Fruit fly (Drosophila melanogaster) Kc167 (cell line): Measurements from ENCODE around the gene CG11249.

Source experiments
- Myc ChIP-seq: fragments of >200 bp; optimal IDR thresholded peaks from 2 replicates; lab custom pipeline; 2017; ENCODE audit warnings: missing external identifiers
- Sin3A ChIP-seq: fragments of >200 bp; optimal IDR thresholded peaks from 2 replicates; lab custom pipeline; 2018; ENCODE audit warnings: missing external identifiers
- h ChIP-seq: fragments of >200 bp; optimal IDR thresholded peaks from 3 replicates; lab custom pipeline; 2018; ENCODE audit warnings: missing external identifiers
- insv ChIP-seq: fragments of >200 bp; optimal IDR thresholded peaks from 3 replicates; lab custom pipeline; 2018; ENCODE audit warnings: missing external identifiers
- psq ChIP-seq: fragments of >200 bp; optimal IDR thresholded peaks from 2 replicates; lab custom pipeline; 2017; ENCODE audit warnings: missing external identifiers
- ttk ChIP-seq: sonication (Bioruptor generic); optimal IDR thresholded peaks from 2 replicates; lab custom pipeline; 2017; ENCODE audit warnings: missing external identifiers

CG11249 gene

dm6 chr3L:21647853-21648252 lies 24.1 kb upstream of the CG11249 start:
- TF ChIP-seq psq (lab: Kevin White, UChicago): no peak
- TF ChIP-seq Myc (lab: Kevin White, UChicago): no peak
- no peak for TF ChIP-seq h (lab: Kevin White, UChicago)

dm6 chr3L:21651412-21651811 lies 20.5 kb upstream of the CG11249 start:
- TF ChIP-seq ttk (lab: Kevin White, UChicago): no peak
- TF ChIP-seq psq (lab: Kevin White, UChicago): no peak
- no peak for TF ChIP-seq h (lab: Kevin White, UChicago)
- TF ChIP-seq insv (lab: Kevin White, UChicago): no peak
- TF ChIP-seq Sin3A: no peak
- TF ChIP-seq Myc (lab: Kevin White, UChicago): no peak

dm6 chr3L:21652124-21652523 lies 19.8 kb upstream of the CG11249 start:
- TF ChIP-seq psq (lab: Kevin White, UChicago) (no peak), h (lab: Kevin White, UChicago) (no peak), Myc (lab: Kevin White, UChicago) (no peak), Sin3A (no peak), insv (lab: Kevin White, UChicago) (no peak), ttk (lab: Kevin White, UChicago) (no peak)

- TF ChIP-seq h (lab: Kevin White, UChicago) (no peak), ttk (lab: Kevin White, UChicago) (no peak), Sin3A (no peak), insv (lab: Kevin White, UChicago) (no peak), Myc (lab: Kevin White, UChicago) (no peak)
Measured at dm6 chr3L:21652768-21653167, 19.2 kb upstream of the CG11249 start.

dm6 chr3L:21666880-21667279 lies 5.1 kb upstream of the CG11249 start, which contains the start of gene Cpr78E:
Gene Cpr78E (minus strand): TSS chr3L:21666980.
- TF ChIP-seq h (lab: Kevin White, UChicago) (no peak), ttk (lab: Kevin White, UChicago) (no peak), insv (lab: Kevin White, UChicago) (no peak), Sin3A (no peak), Myc (lab: Kevin White, UChicago) (no peak), psq (lab: Kevin White, UChicago) (no peak)

- TF ChIP-seq Myc (lab: Kevin White, UChicago): no peak
- TF ChIP-seq ttk (lab: Kevin White, UChicago): no peak
- TF ChIP-seq insv (lab: Kevin White, UChicago): no peak
- no peak for TF ChIP-seq psq (lab: Kevin White, UChicago)
- TF ChIP-seq Sin3A: no peak
- TF ChIP-seq h (lab: Kevin White, UChicago): no peak
Measured at dm6 chr3L:21667530-21667929, 4.4 kb upstream of the CG11249 start.

dm6 chr3L:21679687-21680086 lies 7.7 kb downstream of the CG11249 start, which contains the start of the genes Als2 and CG11248:
Gene Als2 (minus strand): TSS chr3L:21679755.
Gene CG11248 (plus strand): TSS chr3L:21680050.
- TF ChIP-seq Myc (lab: Kevin White, UChicago): no peak
- TF ChIP-seq Sin3A: no peak
- TF ChIP-seq ttk (lab: Kevin White, UChicago): no peak
- no peak for TF ChIP-seq psq (lab: Kevin White, UChicago)
- TF ChIP-seq h (lab: Kevin White, UChicago): no peak

- no peak for TF ChIP-seq Myc (lab: Kevin White, UChicago)
- no peak for TF ChIP-seq psq (lab: Kevin White, UChicago)
- TF ChIP-seq ttk (lab: Kevin White, UChicago): no peak
- no peak for TF ChIP-seq Sin3A
- no peak for TF ChIP-seq insv (lab: Kevin White, UChicago)
- TF ChIP-seq h (lab: Kevin White, UChicago): no peak
Measured at dm6 chr3L:21683942-21684341, 12.0 kb downstream of the CG11249 start, which contains the start of gene Sfp78E. Gene Sfp78E (minus strand): TSS chr3L:21684042.

- TF ChIP-seq Myc (lab: Kevin White, UChicago): no peak
- no peak for TF ChIP-seq insv (lab: Kevin White, UChicago)
- TF ChIP-seq psq (lab: Kevin White, UChicago): no peak
- no peak for TF ChIP-seq ttk (lab: Kevin White, UChicago)
- no peak for TF ChIP-seq h (lab: Kevin White, UChicago)
- TF ChIP-seq Sin3A: no peak
Measured at dm6 chr3L:21685753-21686152, 13.8 kb downstream of the CG11249 start.

- no peak for TF ChIP-seq ttk (lab: Kevin White, UChicago)
- TF ChIP-seq Sin3A: no peak
- no peak for TF ChIP-seq h (lab: Kevin White, UChicago)
- TF ChIP-seq insv (lab: Kevin White, UChicago): no peak
- no peak for TF ChIP-seq psq (lab: Kevin White, UChicago)
- no peak for TF ChIP-seq Myc (lab: Kevin White, UChicago)
Measured at dm6 chr3L:21688607-21689129, 16.7 kb downstream of the CG11249 start.

- TF ChIP-seq ttk (lab: Kevin White, UChicago): no peak
- no peak for TF ChIP-seq h (lab: Kevin White, UChicago)
- no peak for TF ChIP-seq psq (lab: Kevin White, UChicago)
- TF ChIP-seq insv (lab: Kevin White, UChicago): no peak
- no peak for TF ChIP-seq Myc (lab: Kevin White, UChicago)
- no peak for TF ChIP-seq Sin3A
Measured at dm6 chr3L:21694647-21695046, 22.7 kb downstream of the CG11249 start.

dm6 chr3L:21700052-21700451 lies 28.1 kb downstream of the CG11249 start:
- TF ChIP-seq insv (lab: Kevin White, UChicago) (no peak), Sin3A (no peak), h (lab: Kevin White, UChicago) (no peak), psq (lab: Kevin White, UChicago) (no peak), Myc (lab: Kevin White, UChicago) (no peak), ttk (lab: Kevin White, UChicago) (no peak)
